Fruit fly (Drosophila melanogaster): ENCODE data around the gene can.

- TF ChIP-seq acj6 (GFP tag; optimal IDR thresholded peaks at IDR 0.05) (no peak), fd85E (GFP tag; optimal IDR thresholded peaks at IDR 0.05) (no peak), CG10631 (GFP tag; optimal IDR thresholded peaks at IDR 0.05) (no peak), CG3032 (tag; optimal IDR thresholded peaks at IDR 0.05) (no peak), CG8319 (GFP tag; optimal IDR thresholded peaks at IDR 0.05) (no peak), Lpt (GFP tag; optimal IDR thresholded peaks at IDR 0.05) (no peak), CG6854 (GFP tag; optimal IDR thresholded peaks at IDR 0.05) (no peak), Blimp-1 (GFP tag; optimal IDR thresholded peaks at IDR 0.05) (no peak), dac (GFP tag; optimal IDR thresholded peaks at IDR 0.05) (no peak), OdsH (GFP tag; optimal IDR thresholded peaks at IDR 0.05) (no peak), CG3919 (GFP tag; optimal IDR thresholded peaks at IDR 0.05) (no peak), CG15336 (GFP tag; IDR thresholded peaks at IDR 0.05) (no peak), fkh (GFP tag; optimal IDR thresholded peaks at IDR 0.05) (no peak), CG4318 (GFP tag; optimal IDR thresholded peaks at IDR 0.05) (no peak)
These were observed 51.5 kb downstream of the can start, which contains the start of gene CG8065 for dm6 chr3L:10215365-10215764.

Measured in whole organism, prepupa.